Worm (Caenorhabditis elegans) whole organism, L2 larva: ENCODE results near the gene acr-7.

Experiments
- C34F6.9 ChIP-seq: fragments of 150-350 bp; optimal IDR thresholded peaks from 2 replicates; lab custom pipeline; 2014; ENCODE audit warnings: missing biosample characterization, missing genetic modification characterization
- F13H6.1 ChIP-seq: sonication (generic microtip); optimal IDR thresholded peaks from 2 replicates; lab custom pipeline; 2016; ENCODE audit warnings: missing genetic modification characterization, missing compliant biosample characterization
- alr-1 ChIP-seq: fragments of 150-350 bp; optimal IDR thresholded peaks from 2 replicates; lab custom pipeline; 2014; ENCODE audit warnings: missing biosample characterization, missing genetic modification characterization
- blmp-1 ChIP-seq: sonication (generic microtip); optimal IDR thresholded peaks from 2 replicates; lab custom pipeline; 2017; ENCODE audit warnings: missing genetic modification characterization, mild to moderate bottlenecking, missing compliant biosample characterization, antibody characterized with exemption, moderate library complexity; ENCODE audit not compliant: insufficient read depth
- ceh-16 ChIP-seq: fragments of 150-350 bp; optimal IDR thresholded peaks from 2 replicates; lab custom pipeline; 2014; ENCODE audit warnings: missing biosample characterization, missing genetic modification characterization
- crh-2 ChIP-seq: sonication (generic microtip); optimal IDR thresholded peaks from 2 replicates; lab custom pipeline; 2017; ENCODE audit warnings: missing biosample characterization, missing genetic modification characterization
- dmd-4 ChIP-seq: sonication (generic microtip); optimal IDR thresholded peaks from 2 replicates; lab custom pipeline; 2017; ENCODE audit warnings: missing biosample characterization, missing genetic modification characterization
- elt-1 ChIP-seq: fragments of 150-350 bp; optimal IDR thresholded peaks from 2 replicates; lab custom pipeline; 2014; ENCODE audit warnings: missing biosample characterization, missing genetic modification characterization
- fos-1 ChIP-seq: fragments of 150-350 bp; optimal IDR thresholded peaks from 2 replicates; lab custom pipeline; 2014; ENCODE audit warnings: missing biosample characterization, missing genetic modification characterization
- gmeb-1 ChIP-seq: fragments of 150-350 bp; optimal IDR thresholded peaks from 2 replicates; lab custom pipeline; 2014; ENCODE audit warnings: missing biosample characterization, missing genetic modification characterization
- lin-13 ChIP-seq: fragments of 150-350 bp; optimal IDR thresholded peaks from 2 replicates; lab custom pipeline; 2014; ENCODE audit warnings: missing biosample characterization, missing genetic modification reagents, missing genetic modification characterization
- lin-39 ChIP-seq: fragments of 150-350 bp; optimal IDR thresholded peaks from 2 replicates; lab custom pipeline; 2014; ENCODE audit warnings: missing biosample characterization, missing genetic modification reagents, missing genetic modification characterization
- lsy-2 ChIP-seq, 2 experiments: fragments of 150-350 bp in 1 of 2; sonication (generic microtip) in 1 of 2; optimal IDR thresholded peaks; 2 replicates each; lab custom pipeline; 2014 to 2017; ENCODE audit warnings: missing biosample characterization in 2 of 2, missing genetic modification characterization in 2 of 2
- mab-5 ChIP-seq: fragments of 150-350 bp; optimal IDR thresholded peaks from 2 replicates; lab custom pipeline; 2014; ENCODE audit warnings: missing biosample characterization, missing genetic modification characterization
- mdl-1 ChIP-seq, 2 experiments: fragments of 150-350 bp in 1 of 2; sonication (generic microtip) in 1 of 2; optimal IDR thresholded peaks; 2 replicates each; lab custom pipeline; 2017; ENCODE audit warnings: missing biosample characterization in 2 of 2, missing genetic modification characterization in 2 of 2
- nhr-10 ChIP-seq: sonication (generic microtip); optimal IDR thresholded peaks from 2 replicates; lab custom pipeline; 2017; ENCODE audit warnings: missing biosample characterization, missing genetic modification characterization
- nhr-129 ChIP-seq: fragments of 150-350 bp; optimal IDR thresholded peaks from 2 replicates; lab custom pipeline; 2014; ENCODE audit warnings: missing biosample characterization, missing genetic modification characterization
- nhr-237 ChIP-seq: fragments of 150-350 bp; optimal IDR thresholded peaks from 2 replicates; lab custom pipeline; 2014; ENCODE audit warnings: missing biosample characterization, missing genetic modification characterization
- nhr-25 ChIP-seq: fragments of 150-350 bp; sonication (generic microtip); optimal IDR thresholded peaks from 3 replicates; lab custom pipeline; 2014; ENCODE audit warnings: missing biosample characterization, missing genetic modification characterization
- nhr-6 ChIP-seq: fragments of 150-350 bp; optimal IDR thresholded peaks from 2 replicates; lab custom pipeline; 2014; ENCODE audit warnings: missing biosample characterization, missing genetic modification characterization
- nhr-77 ChIP-seq: fragments of 150-350 bp; optimal IDR thresholded peaks from 2 replicates; lab custom pipeline; 2014; ENCODE audit warnings: missing biosample characterization, missing genetic modification characterization
- sem-4 ChIP-seq: fragments of 150-350 bp; optimal IDR thresholded peaks from 2 replicates; lab custom pipeline; 2014; ENCODE audit warnings: missing biosample characterization, missing genetic modification reagents, missing genetic modification characterization
- skn-1 ChIP-seq: sonication (generic microtip); optimal IDR thresholded peaks from 2 replicates; lab custom pipeline; 2017; ENCODE audit warnings: missing biosample characterization, missing genetic modification characterization
- sma-3 ChIP-seq: sonication (generic microtip); optimal IDR thresholded peaks from 2 replicates; lab custom pipeline; 2016; ENCODE audit warnings: missing genetic modification reagents, missing genetic modification characterization, missing compliant biosample characterization
- sma-9 ChIP-seq, 2 experiments: fragments of 150-350 bp in 1 of 2; sonication (generic microtip) in 1 of 2; optimal IDR thresholded peaks; 2 replicates each; lab custom pipeline; 2014 to 2016; ENCODE audit warnings: missing genetic modification characterization in 2 of 2, mild to moderate bottlenecking in 1 of 2, missing biosample characterization in 1 of 2, missing compliant biosample characterization in 1 of 2, missing genetic modification reagents in 1 of 2, moderate library complexity in 1 of 2
- snpc-4 ChIP-seq: fragments of 150-350 bp; optimal IDR thresholded peaks from 2 replicates; lab custom pipeline; 2014; ENCODE audit warnings: missing biosample characterization, missing genetic modification characterization
- unc-55 ChIP-seq: fragments of 150-350 bp; sonication (generic microtip); optimal IDR thresholded peaks from 3 replicates; lab custom pipeline; 2014; ENCODE audit warnings: missing biosample characterization, missing genetic modification reagents, missing genetic modification characterization
- ztf-4 ChIP-seq: fragments of 150-350 bp; optimal IDR thresholded peaks from 2 replicates; lab custom pipeline; 2014; ENCODE audit warnings: missing biosample characterization, missing genetic modification characterization

acr-7 gene

ce11 chrII:7857485-7858010 lies 8.0 kb upstream of the acr-7 start, which contains the start of the genes cec-3 and T09A5.15:
TSS of gene cec-3 (minus strand) at chrII:7857600.
TSS of gene T09A5.15 (plus strand) at chrII:7857960.
- TF ChIP-seq gmeb-1 (no peak), nhr-6 (tag; lab: Kevin White, UChicago) (no peak), C34F6.9 (tag; lab: Kevin White, UChicago) (peak; percentile 63), F13H6.1 (tag; lab: Kevin White, UChicago) (peak; percentile 4), nhr-129 (tag; lab: Kevin White, UChicago) (peak; percentile 47), nhr-25 (peak; percentile 2), crh-2 (tag; lab: Kevin White, UChicago) (peak; percentile 44), fos-1 (tag; lab: Kevin White, UChicago) (peak; percentile 2), nhr-10 (tag; lab: Kevin White, UChicago) (no peak), lsy-2 (tag; optimal IDR thresholded peaks at IDR 0.05; lab: Kevin White, UChicago) (peak in 1 of 2 experiments; percentile 69), sma-9 (GFP tag; optimal IDR thresholded peaks at IDR 0.05; lab: Kevin White, UChicago) (peak; percentile 21), sma-9 (tag; optimal IDR thresholded peaks at IDR 0.05; lab: Kevin White, UChicago) (no peak), blmp-1 (tag; lab: Kevin White, UChicago) (no peak), unc-55 (GFP tag; lab: Kevin White, UChicago) (peak; percentile 73), sma-3 (peak; percentile 39)
- TF ChIP-seq, all 48 proteins: peak for 10

ce11 chrII:7855619-7856018 lies 6.0 kb upstream of the acr-7 start, which contains the start of gene mdmh-35:
TSS of gene mdmh-35 (minus strand) at chrII:7855719.
- TF ChIP-seq ztf-4 = no peak
- TF ChIP-seq sem-4 (tag; lab: Kevin White, UChicago) = no peak

ce11 chrII:7854942-7855341 lies 5.3 kb upstream of the acr-7 start, which contains the start of gene mdt-10:
TSS of gene mdt-10 (minus strand) at chrII:7855042.
- TF ChIP-seq skn-1 (tag; lab: Kevin White, UChicago) (no peak), mdl-1 (tag; optimal IDR thresholded peaks at IDR 0.05; lab: Kevin White, UChicago) (no peak), sma-3 (no peak), mab-5 (tag; lab: Kevin White, UChicago) (no peak)

ce11 chrII:7853679-7854078 lies 4.1 kb upstream of the acr-7 start, which contains the start of gene T09A5.5:
TSS of gene T09A5.5 (minus strand) at chrII:7853779.
- no peak for TF ChIP-seq nhr-237 (tag; lab: Kevin White, UChicago)
- TF ChIP-seq nhr-25 = no peak
- TF ChIP-seq ceh-16 (tag; lab: Kevin White, UChicago) = no peak
- TF ChIP-seq F13H6.1 (tag; lab: Kevin White, UChicago) = no peak
- TF ChIP-seq snpc-4 (tag; lab: Kevin White, UChicago) = no peak
- TF ChIP-seq mab-5 (tag; lab: Kevin White, UChicago) = no peak
- no peak for TF ChIP-seq lin-13
- TF ChIP-seq nhr-6 (tag; lab: Kevin White, UChicago) = no peak
- no peak for TF ChIP-seq nhr-77 (tag; lab: Kevin White, UChicago)
- TF ChIP-seq fos-1 (tag; lab: Kevin White, UChicago) = no peak
- TF ChIP-seq lin-39 (tag; lab: Kevin White, UChicago) = no peak
- TF ChIP-seq ztf-4 = no peak
- no peak for TF ChIP-seq elt-1 (tag; lab: Kevin White, UChicago)

- TF ChIP-seq sem-4 (tag; lab: Kevin White, UChicago) (no peak), nhr-129 (tag; lab: Kevin White, UChicago) (peak; percentile 3), C34F6.9 (tag; lab: Kevin White, UChicago) (peak; percentile 12), fos-1 (tag; lab: Kevin White, UChicago) (peak; percentile 41), alr-1 (tag; lab: Kevin White, UChicago) (no peak)
These were observed 1.9 kb upstream of the acr-7 start for ce11 chrII:7851480-7851879.

ce11 chrII:7850575-7850974 lies 978 bp upstream of the acr-7 start:
- TF ChIP-seq nhr-25 (peak; percentile 16), dmd-4 (tag; lab: Kevin White, UChicago) (no peak), sem-4 (tag; lab: Kevin White, UChicago) (peak; percentile 50), snpc-4 (tag; lab: Kevin White, UChicago) (no peak)
